Fruit fly (Drosophila melanogaster) Kc167 (cell line): ENCODE measurements around the gene Ser.

Source experiments
- Myc ChIP-seq: fragments of >200 bp; optimal IDR thresholded peaks from 2 replicates; lab custom pipeline; 2017; ENCODE audit warnings: missing external identifiers
- ttk ChIP-seq: sonication (Bioruptor generic); optimal IDR thresholded peaks from 2 replicates; lab custom pipeline; 2017; ENCODE audit warnings: missing external identifiers

dm6 chr3R:27202330-27202729 lies 8.3 kb upstream of the Ser start:
- TF ChIP-seq Myc = no peak
- TF ChIP-seq ttk (lab: Kevin White, UChicago) = no peak
